Fruit fly (Drosophila melanogaster) whole organism, embryonic: ENCODE results near the gene Cht2.

Experiments
- CG10366 ChIP-seq: fragments of 200-800 bp; sonication (Bioruptor generic); IDR thresholded peaks from 2 replicates; pipeline ENCODE4 v1.3.6; 2022; ENCODE audit warnings: missing biosample characterization, missing genetic modification characterization
- CG11504 ChIP-seq: fragments of 200-800 bp; sonication (Bioruptor generic); optimal IDR thresholded peaks from 3 replicates; lab custom pipeline; 2019; ENCODE audit warnings: missing biosample characterization, mild to moderate bottlenecking, missing genetic modification characterization, moderate library complexity
- CG11695 ChIP-seq: fragments of 200-800 bp; sonication (Bioruptor generic); IDR thresholded peaks from 3 replicates; pipeline ENCODE4 v1.3.6; 2022; ENCODE audit warnings: missing biosample characterization, missing genetic modification characterization
- CG12155 ChIP-seq: fragments of 200-800 bp; sonication (Bioruptor generic); optimal IDR thresholded peaks from 3 replicates; lab custom pipeline; 2016; ENCODE audit warnings: missing biosample characterization, missing genetic modification characterization
- CG12659 ChIP-seq: fragments of 200-800 bp; sonication (Bioruptor generic); optimal IDR thresholded peaks from 3 replicates; lab custom pipeline; 2017; ENCODE audit warnings: mild to moderate bottlenecking, missing biosample characterization, missing genetic modification reagents, missing genetic modification characterization
- CG13624 ChIP-seq: fragments of 200-800 bp; sonication (Bioruptor generic); optimal IDR thresholded peaks from 2 replicates; lab custom pipeline; 2016; ENCODE audit warnings: missing biosample characterization, missing genetic modification characterization
- CG14710 ChIP-seq: fragments of 200-800 bp; sonication (Bioruptor generic); optimal IDR thresholded peaks from 3 replicates; lab custom pipeline; 2019; ENCODE audit warnings: missing biosample characterization, mild to moderate bottlenecking, missing genetic modification characterization, moderate library complexity
- CG15601 ChIP-seq: fragments of 200-800 bp; sonication (Bioruptor generic); optimal IDR thresholded peaks from 3 replicates; lab custom pipeline; 2019; ENCODE audit warnings: missing biosample characterization, mild to moderate bottlenecking, missing genetic modification characterization, moderate library complexity
- CG16815 ChIP-seq: fragments of 200-800 bp; sonication (Bioruptor generic); optimal IDR thresholded peaks from 3 replicates; lab custom pipeline; 2017; ENCODE audit warnings: missing biosample characterization, mild to moderate bottlenecking, missing genetic modification characterization
- CG17385 ChIP-seq: fragments of 200-800 bp; sonication (Bioruptor generic); optimal IDR thresholded peaks from 3 replicates; lab custom pipeline; 2018; ENCODE audit warnings: missing biosample characterization, mild to moderate bottlenecking, missing genetic modification characterization
- CG30431 ChIP-seq: fragments of 200-800 bp; sonication (Bioruptor generic); optimal IDR thresholded peaks from 2 replicates; lab custom pipeline; 2017; ENCODE audit warnings: missing biosample characterization, missing genetic modification characterization
- CG43689 ChIP-seq: fragments of 200-800 bp; sonication (Bioruptor generic); IDR thresholded peaks from 2 replicates; pipeline ENCODE4 v1.3.6; 2022; ENCODE audit warnings: missing biosample characterization, missing genetic modification characterization
- CG4707 ChIP-seq: fragments of 200-800 bp; sonication (Bioruptor generic); optimal IDR thresholded peaks from 2 replicates; lab custom pipeline; 2018; ENCODE audit warnings: missing biosample characterization, mild to moderate bottlenecking, missing genetic modification characterization, moderate library complexity
- CG6254 ChIP-seq: fragments of 200-800 bp; sonication (Bioruptor generic); optimal IDR thresholded peaks from 3 replicates; lab custom pipeline; 2017; ENCODE audit warnings: mild to moderate bottlenecking, missing biosample characterization, missing genetic modification reagents, missing genetic modification characterization
- CG6654 ChIP-seq: fragments of 200-800 bp; sonication (Bioruptor generic); optimal IDR thresholded peaks from 2 replicates; lab custom pipeline; 2017; ENCODE audit warnings: missing biosample characterization, mild to moderate bottlenecking, missing genetic modification characterization
- CkIIα-i1 ChIP-seq: fragments of 200-800 bp; sonication (Bioruptor generic); IDR thresholded peaks from 2 replicates; pipeline ENCODE4 v1.3.6; 2022; ENCODE audit warnings: missing biosample characterization, missing genetic modification characterization
- CrebB ChIP-seq: fragments of 200-800 bp; sonication (Bioruptor generic); optimal IDR thresholded peaks from 3 replicates; lab custom pipeline; 2018; ENCODE audit warnings: missing biosample characterization, mild to moderate bottlenecking, missing genetic modification characterization
- Deaf1 ChIP-seq: fragments of 200-800 bp; optimal IDR thresholded peaks from 3 replicates; lab custom pipeline; 2019; ENCODE audit warnings: missing biosample characterization, mild to moderate bottlenecking, missing genetic modification characterization, moderate library complexity
- Dfd ChIP-seq, 2 experiments: fragments of >200 bp; optimal IDR thresholded peaks; 2 replicates each; lab custom pipeline; 2017; ENCODE audit warnings: missing biosample characterization in 2 of 2, missing genetic modification characterization in 2 of 2
- Dip3 ChIP-seq: fragments of 200-800 bp; sonication (Bioruptor generic); optimal IDR thresholded peaks from 3 replicates; lab custom pipeline; 2016; ENCODE audit warnings: missing biosample characterization, missing genetic modification characterization
- GATAe ChIP-seq: fragments of 200-800 bp; sonication (Bioruptor generic); conservative IDR thresholded peaks from 2 replicates; pipeline ENCODE4 v1.3.6; 2022; ENCODE audit warnings: missing biosample characterization, missing genetic modification characterization
- HLH4C ChIP-seq: fragments of 200-800 bp; sonication (Bioruptor generic); IDR thresholded peaks from 3 replicates; pipeline ENCODE4 v1.3.6; 2022; ENCODE audit warnings: missing biosample characterization, missing genetic modification characterization; ENCODE audit not compliant: partially characterized antibody
- Hmr ChIP-seq: fragments of 200-800 bp; sonication (Bioruptor generic); optimal IDR thresholded peaks from 3 replicates; lab custom pipeline; 2017; ENCODE audit warnings: mild to moderate bottlenecking, missing biosample characterization, missing genetic modification reagents, missing genetic modification characterization
- Mad ChIP-seq: fragments of 200-800 bp; sonication (Bioruptor generic); optimal IDR thresholded peaks from 2 replicates; lab custom pipeline; 2016; ENCODE audit warnings: missing biosample characterization, missing genetic modification characterization
- Mes4 ChIP-seq: fragments of 200-800 bp; sonication (Bioruptor generic); optimal IDR thresholded peaks from 2 replicates; lab custom pipeline; 2016; ENCODE audit warnings: missing biosample characterization, missing genetic modification characterization
- Sin3A ChIP-seq: fragments of >200 bp; optimal IDR thresholded peaks from 2 replicates; lab custom pipeline; 2018
- Sox102F ChIP-seq: fragments of 200-800 bp; sonication (Bioruptor generic); optimal IDR thresholded peaks from 2 replicates; lab custom pipeline; 2018; ENCODE audit warnings: missing biosample characterization, mild to moderate bottlenecking, missing genetic modification characterization, moderate library complexity
- TFAM ChIP-seq: fragments of 200-800 bp; sonication (Bioruptor generic); optimal IDR thresholded peaks from 2 replicates; lab custom pipeline; 2017; ENCODE audit warnings: missing biosample characterization, missing genetic modification characterization, inconsistent platforms
- Trl ChIP-seq, 3 experiments: fragments of >200 bp in 2 of 3; fragments of 200-800 bp in 1 of 3; sonication (Bioruptor generic) in 1 of 3; optimal IDR thresholded peaks; 2 replicates in 1 of 3; 3 replicates in 2 of 3; lab custom pipeline; 2016 to 2017; ENCODE audit warnings: missing biosample characterization in 1 of 3, missing genetic modification characterization in 1 of 3
- Vsx1 ChIP-seq: fragments of 200-800 bp; sonication (Bioruptor generic); optimal IDR thresholded peaks from 2 replicates; lab custom pipeline; 2017; ENCODE audit warnings: missing biosample characterization, mild to moderate bottlenecking, missing genetic modification characterization, missing genetic modification reagents
- ab ChIP-seq: fragments of 200-800 bp; sonication (Bioruptor generic); optimal IDR thresholded peaks from 2 replicates; lab custom pipeline; 2016; ENCODE audit warnings: missing biosample characterization, missing genetic modification characterization
- ara ChIP-seq: fragments of 200-800 bp; sonication (Bioruptor generic); IDR thresholded peaks from 2 replicates; pipeline ENCODE4 v1.3.6; 2022; ENCODE audit warnings: missing biosample characterization, missing genetic modification characterization
- bowl ChIP-seq: fragments of 200-800 bp; sonication (Bioruptor generic); IDR thresholded peaks from 2 replicates; pipeline ENCODE4 v1.3.6; 2022; ENCODE audit warnings: missing biosample characterization, missing genetic modification characterization
- crp ChIP-seq, 2 experiments: fragments of 200-800 bp; sonication (Bioruptor generic); optimal IDR thresholded peaks; 2 replicates in 1 of 2; 3 replicates in 1 of 2; lab custom pipeline; 2017; ENCODE audit warnings: missing biosample characterization in 2 of 2, missing genetic modification characterization in 2 of 2, mild to moderate bottlenecking in 1 of 2, moderate library complexity in 1 of 2
- fu2 ChIP-seq: fragments of 200-800 bp; sonication (Bioruptor generic); optimal IDR thresholded peaks from 2 replicates; lab custom pipeline; 2016; ENCODE audit warnings: missing biosample characterization, missing genetic modification characterization
- gcm ChIP-seq: fragments of 200-800 bp; sonication (Bioruptor generic); optimal IDR thresholded peaks from 2 replicates; lab custom pipeline; 2019; ENCODE audit warnings: missing biosample characterization, mild to moderate bottlenecking, missing genetic modification characterization, moderate library complexity
- gcm2 ChIP-seq: fragments of 200-800 bp; sonication (Bioruptor generic); optimal IDR thresholded peaks from 2 replicates; lab custom pipeline; 2016; ENCODE audit warnings: missing biosample characterization, missing genetic modification characterization
- gro ChIP-seq: fragments of 200-800 bp; sonication (Bioruptor generic); optimal IDR thresholded peaks from 2 replicates; lab custom pipeline; 2016; ENCODE audit warnings: missing biosample characterization, missing genetic modification characterization
- lab ChIP-seq: fragments of 200-800 bp; sonication (Bioruptor generic); optimal IDR thresholded peaks from 3 replicates; lab custom pipeline; 2017; ENCODE audit warnings: missing biosample characterization, missing genetic modification characterization, mild to moderate bottlenecking, moderate library complexity, missing genetic modification reagents
- lola ChIP-seq, 3 experiments: fragments of >200 bp in 2 of 3; fragments of 200-800 bp in 1 of 3; sonication (Bioruptor generic) in 1 of 3; optimal IDR thresholded peaks; 2 replicates each; lab custom pipeline; 2017 to 2019; ENCODE audit warnings: missing biosample characterization in 3 of 3, missing genetic modification characterization in 3 of 3, mild to moderate bottlenecking in 1 of 3, moderate library complexity in 1 of 3
- mirr ChIP-seq: fragments of 200-800 bp; sonication (Bioruptor generic); optimal IDR thresholded peaks from 3 replicates; lab custom pipeline; 2018; ENCODE audit warnings: missing biosample characterization, mild to moderate bottlenecking, missing genetic modification characterization
- pho ChIP-seq: fragments of 200-800 bp; sonication (Bioruptor generic); optimal IDR thresholded peaks from 2 replicates; lab custom pipeline; 2016; ENCODE audit warnings: missing biosample characterization, missing genetic modification characterization
- run ChIP-seq: fragments of 200-800 bp; sonication (Bioruptor generic); optimal IDR thresholded peaks from 3 replicates; lab custom pipeline; 2018; ENCODE audit warnings: missing biosample characterization, mild to moderate bottlenecking, missing genetic modification characterization
- slou ChIP-seq: fragments of 200-800 bp; sonication (Bioruptor generic); optimal IDR thresholded peaks from 3 replicates; lab custom pipeline; 2016; ENCODE audit warnings: missing biosample characterization, missing genetic modification characterization
- tna ChIP-seq: fragments of 200-800 bp; sonication (Bioruptor generic); IDR thresholded peaks from 2 replicates; pipeline ENCODE4 v1.3.6; 2022; ENCODE audit warnings: missing biosample characterization, missing genetic modification characterization; ENCODE audit not compliant: partially characterized antibody
- vnd ChIP-seq: fragments of 200-800 bp; sonication (Bioruptor generic); IDR thresholded peaks from 3 replicates; pipeline ENCODE4 v1.3.6; 2022; ENCODE audit warnings: missing biosample characterization, missing genetic modification characterization; ENCODE audit not compliant: partially characterized antibody
- zf30C ChIP-seq: fragments of 200-800 bp; sonication (Bioruptor generic); optimal IDR thresholded peaks from 3 replicates; lab custom pipeline; 2018; ENCODE audit warnings: missing biosample characterization, mild to moderate bottlenecking, missing genetic modification characterization
- zfh2 ChIP-seq: fragments of 200-800 bp; sonication (Bioruptor generic); optimal IDR thresholded peaks from 2 replicates; lab custom pipeline; 2016; ENCODE audit warnings: missing biosample characterization, missing genetic modification characterization

Gene Cht2

dm6 chr3L:1741655-1742551 lies 13.8 kb downstream of the Cht2 start (continued):
- TF ChIP-seq Sox102F (GFP tag; lab: Kevin White, UChicago) = no peak
- no peak for TF ChIP-seq CG11504 (tag; lab: Kevin White, UChicago)
- no peak for TF ChIP-seq CG30431 (GFP tag; lab: Kevin White, UChicago)
- TF ChIP-seq Deaf1 (tag; lab: Kevin White, UChicago) = peak; percentile 51
- TF ChIP-seq TFAM (GFP tag; lab: Kevin White, UChicago) = no peak
- TF ChIP-seq CG14710 (tag; lab: Kevin White, UChicago) = no peak
- no peak for TF ChIP-seq CkIIα-i1 (GFP tag; lab: Robert Waterston, UW)
- peak in 1 of 2 experiments; percentile 38 for TF ChIP-seq Trl (optimal IDR thresholded peaks at IDR 0.05; lab: Kevin White, UChicago)
- no peak for TF ChIP-seq Trl (GFP tag; optimal IDR thresholded peaks at IDR 0.05; lab: Kevin White, UChicago)
- no peak for TF ChIP-seq CG12155 (GFP tag; lab: Kevin White, UChicago)
- TF ChIP-seq gro (GFP tag; lab: Kevin White, UChicago) = peak; percentile 18
- no peak for TF ChIP-seq CG43689 (GFP tag; lab: Robert Waterston, UW)
- no peak for TF ChIP-seq Mes4
- no peak for TF ChIP-seq zf30C
- no peak for TF ChIP-seq bowl
- TF ChIP-seq mirr (GFP tag; lab: Kevin White, UChicago) = peak; percentile 97
- peak; percentile 40 for TF ChIP-seq lab (GFP tag; lab: Kevin White, UChicago)
- no peak for TF ChIP-seq gcm (GFP tag; lab: Kevin White, UChicago)
- TF ChIP-seq GATAe (GFP tag; lab: Robert Waterston, UW) = peak; percentile 72
- TF ChIP-seq run (tag; lab: Kevin White, UChicago) = peak; percentile 45
- TF ChIP-seq CG6254 = peak; percentile 39
- no peak for TF ChIP-seq CG13624
- TF ChIP-seq CG4707 (GFP tag; lab: Kevin White, UChicago) = no peak
- TF ChIP-seq ara (GFP tag; lab: Robert Waterston, UW) = no peak
- TF ChIP-seq Vsx1 (GFP tag; lab: Kevin White, UChicago) = peak; percentile 77
- TF ChIP-seq pho (GFP tag; lab: Kevin White, UChicago) = no peak
- no peak for TF ChIP-seq slou (GFP tag; lab: Kevin White, UChicago)
- no peak for TF ChIP-seq Dip3 (GFP tag; lab: Kevin White, UChicago)
- TF ChIP-seq CG6654 = no peak
- peak; percentile 50; the same call in 1 of the 3 replicates for TF ChIP-seq HLH4C
- TF ChIP-seq lola (GFP tag; optimal IDR thresholded peaks at IDR 0.05; lab: Kevin White, UChicago) = no peak
- TF ChIP-seq fu2 = no peak
- peak; percentile 41; the same call in 1 of the 2 replicates for TF ChIP-seq tna (GFP tag; lab: Robert Waterston, UW)
- TF ChIP-seq Hmr (GFP tag; lab: Kevin White, UChicago) = peak; percentile 37
- peak; percentile 19 for TF ChIP-seq CG17385
- no peak for TF ChIP-seq CG12659 (GFP tag; lab: Kevin White, UChicago)
- TF ChIP-seq crp (GFP tag; optimal IDR thresholded peaks at IDR 0.05; lab: Kevin White, UChicago) = no peak
- 0 out of 2 replicates have a peak, but pooled peaks have one; percentile 10 for TF ChIP-seq CG10366 (GFP tag; lab: Robert Waterston, UW)
- TF ChIP-seq CG15601 (tag; lab: Kevin White, UChicago) = no peak
- no peak for TF ChIP-seq Sin3A
- no peak for TF ChIP-seq ab (GFP tag; lab: Kevin White, UChicago)
- TF ChIP-seq vnd (GFP tag; lab: Robert Waterston, UW) = no peak
- no peak for TF ChIP-seq CG11695 (GFP tag; lab: Robert Waterston, UW)
- no peak for TF ChIP-seq Mad
- no peak for TF ChIP-seq gcm2
- no peak for TF ChIP-seq Dfd (GFP tag; optimal IDR thresholded peaks at IDR 0.05; lab: Kevin White, UChicago)
- TF ChIP-seq CG16815 (GFP tag; lab: Kevin White, UChicago) = no peak
- no peak for TF ChIP-seq zfh2
- TF ChIP-seq CrebB = peak; percentile 1
